Fruit fly (Drosophila melanogaster) whole organism, embryonic: ENCODE data around the gene CG31793.

Experiments
- B-H2 ChIP-seq: fragments of 200-800 bp; sonication (Bioruptor generic); optimal IDR thresholded peaks from 2 replicates; lab custom pipeline; 2018; ENCODE audit warnings: missing biosample characterization, mild to moderate bottlenecking, missing genetic modification characterization
- Blimp-1 ChIP-seq: fragments of 200-800 bp; sonication (Bioruptor generic); optimal IDR thresholded peaks from 3 replicates; lab custom pipeline; 2018; ENCODE audit warnings: missing biosample characterization, missing genetic modification characterization, mild to moderate bottlenecking, moderate library complexity, missing genetic modification reagents
- Bteb2 ChIP-seq: fragments of 200-800 bp; sonication (Bioruptor generic); optimal IDR thresholded peaks from 2 replicates; lab custom pipeline; 2016; ENCODE audit warnings: missing biosample characterization, missing genetic modification characterization
- CG10565 ChIP-seq: fragments of 200-800 bp; sonication (Bioruptor generic); optimal IDR thresholded peaks from 3 replicates; lab custom pipeline; 2016; ENCODE audit warnings: missing biosample characterization, mild to moderate bottlenecking, missing genetic modification characterization
- CG10959 ChIP-seq: fragments of 200-800 bp; sonication (Bioruptor generic); IDR thresholded peaks from 2 replicates; pipeline ENCODE4 v1.3.6; 2022; ENCODE audit warnings: missing biosample characterization, missing genetic modification characterization
- CG11560 ChIP-seq: fragments of 200-800 bp; sonication (Bioruptor generic); IDR thresholded peaks from 3 replicates; pipeline ENCODE4 v1.3.6; 2022; ENCODE audit warnings: missing biosample characterization, missing genetic modification characterization
- CG12659 ChIP-seq: fragments of 200-800 bp; sonication (Bioruptor generic); optimal IDR thresholded peaks from 3 replicates; lab custom pipeline; 2017; ENCODE audit warnings: mild to moderate bottlenecking, missing biosample characterization, missing genetic modification reagents, missing genetic modification characterization
- CG14050 ChIP-seq: fragments of 200-800 bp; sonication (Bioruptor generic); IDR thresholded peaks from 3 replicates; pipeline ENCODE4 v1.3.6; 2022; ENCODE audit warnings: missing biosample characterization, missing genetic modification characterization
- CG14710 ChIP-seq: fragments of 200-800 bp; sonication (Bioruptor generic); optimal IDR thresholded peaks from 3 replicates; lab custom pipeline; 2019; ENCODE audit warnings: missing biosample characterization, mild to moderate bottlenecking, missing genetic modification characterization, moderate library complexity
- CG17385 ChIP-seq: fragments of 200-800 bp; sonication (Bioruptor generic); optimal IDR thresholded peaks from 3 replicates; lab custom pipeline; 2018; ENCODE audit warnings: missing biosample characterization, mild to moderate bottlenecking, missing genetic modification characterization
- CG2120 ChIP-seq: fragments of 200-800 bp; sonication (Bioruptor generic); optimal IDR thresholded peaks from 3 replicates; lab custom pipeline; 2016; ENCODE audit warnings: missing biosample characterization, missing genetic modification characterization
- CG30403 ChIP-seq: fragments of 200-800 bp; sonication (Bioruptor generic); optimal IDR thresholded peaks from 3 replicates; lab custom pipeline; 2016; ENCODE audit warnings: missing biosample characterization, missing genetic modification characterization
- CG3407 ChIP-seq: fragments of 200-800 bp; sonication (Bioruptor generic); optimal IDR thresholded peaks from 2 replicates; lab custom pipeline; 2018; ENCODE audit warnings: missing biosample characterization, mild to moderate bottlenecking, missing genetic modification characterization
- CG4854 ChIP-seq: fragments of 200-800 bp; sonication (Bioruptor generic); optimal IDR thresholded peaks from 2 replicates; lab custom pipeline; 2016; ENCODE audit warnings: missing biosample characterization, missing genetic modification characterization, inconsistent platforms
- CG5245 ChIP-seq: fragments of 200-800 bp; sonication (Bioruptor generic); optimal IDR thresholded peaks from 3 replicates; lab custom pipeline; 2016; ENCODE audit warnings: missing biosample characterization, missing genetic modification characterization
- CG8359 ChIP-seq: fragments of 200-800 bp; sonication (Bioruptor generic); optimal IDR thresholded peaks from 2 replicates; lab custom pipeline; 2017; ENCODE audit warnings: missing biosample characterization, mild to moderate bottlenecking, missing genetic modification characterization, borderline replicate concordance
- CG8388 ChIP-seq: fragments of 200-800 bp; sonication (Bioruptor generic); optimal IDR thresholded peaks from 2 replicates; lab custom pipeline; 2019; ENCODE audit warnings: missing biosample characterization, mild to moderate bottlenecking, missing genetic modification characterization, moderate library complexity
- CG9437 ChIP-seq: fragments of 200-800 bp; sonication (Bioruptor generic); optimal IDR thresholded peaks from 2 replicates; lab custom pipeline; 2018; ENCODE audit warnings: missing biosample characterization, mild to moderate bottlenecking, missing genetic modification characterization
- CG9932 ChIP-seq: fragments of 200-800 bp; sonication (Bioruptor generic); IDR thresholded peaks from 2 replicates; pipeline ENCODE4 v1.3.6; 2022; ENCODE audit warnings: missing biosample characterization, missing genetic modification characterization
- Drgx ChIP-seq: fragments of 200-800 bp; sonication (Bioruptor generic); IDR thresholded peaks from 2 replicates; pipeline ENCODE4 v1.3.6; 2022; ENCODE audit warnings: missing biosample characterization, missing genetic modification characterization
- H2.0 ChIP-seq: fragments of 200-800 bp; sonication (Bioruptor generic); IDR thresholded peaks from 2 replicates; pipeline ENCODE4 v1.3.6; 2022; ENCODE audit warnings: missing biosample characterization, missing genetic modification characterization
- Med ChIP-seq: fragments of 200-800 bp; sonication (Bioruptor generic); peaks from one replicate; lab custom pipeline; 2016; ENCODE audit warnings: missing biosample characterization, missing genetic modification characterization, mild to moderate bottlenecking, inconsistent platforms, moderate library complexity
- NC2α ChIP-seq: fragments of 200-800 bp; sonication (Bioruptor generic); optimal IDR thresholded peaks from 2 replicates; lab custom pipeline; 2016; ENCODE audit warnings: missing biosample characterization, missing genetic modification characterization
- abd-A ChIP-seq: fragments of 200-800 bp; sonication (Bioruptor generic); optimal IDR thresholded peaks from 3 replicates; lab custom pipeline; 2019; ENCODE audit warnings: missing biosample characterization, mild to moderate bottlenecking, missing genetic modification characterization, moderate library complexity
- ac ChIP-seq: fragments of 200-800 bp; sonication (Bioruptor generic); optimal IDR thresholded peaks from 3 replicates; lab custom pipeline; 2017; ENCODE audit warnings: missing biosample characterization, mild to moderate bottlenecking, missing genetic modification characterization
- aop ChIP-seq: fragments of 200-800 bp; sonication (Bioruptor generic); IDR thresholded peaks from 2 replicates; pipeline ENCODE4 v1.3.6; 2022; ENCODE audit warnings: missing biosample characterization, missing genetic modification characterization
- ash1 ChIP-seq: fragments of 200-800 bp; sonication (Bioruptor generic); optimal IDR thresholded peaks from 2 replicates; lab custom pipeline; 2018; ENCODE audit warnings: missing biosample characterization, mild to moderate bottlenecking, missing genetic modification characterization
- bbx ChIP-seq: fragments of 200-800 bp; sonication (Bioruptor generic); IDR thresholded peaks from 2 replicates; pipeline ENCODE4 v1.3.6; 2022; ENCODE audit warnings: missing biosample characterization, missing genetic modification characterization; ENCODE audit not compliant: partially characterized antibody
- bcd ChIP-seq: fragments of 200-800 bp; sonication (Bioruptor generic); optimal IDR thresholded peaks from 2 replicates; lab custom pipeline; 2017; ENCODE audit warnings: missing biosample characterization, mild to moderate bottlenecking, missing genetic modification characterization
- cas ChIP-seq: fragments of 200-800 bp; sonication (Bioruptor generic); IDR thresholded peaks from 2 replicates; pipeline ENCODE4 v1.3.6; 2022; ENCODE audit warnings: missing biosample characterization, missing genetic modification characterization
- dpn ChIP-seq, 2 experiments: fragments of 200-800 bp; sonication (Bioruptor generic); optimal IDR thresholded peaks; 3 replicates each; lab custom pipeline; 2016; ENCODE audit warnings: missing biosample characterization in 2 of 2, missing genetic modification characterization in 2 of 2
- ems ChIP-seq: fragments of 200-800 bp; sonication (Bioruptor generic); optimal IDR thresholded peaks from 3 replicates; lab custom pipeline; 2016; ENCODE audit warnings: missing biosample characterization, missing genetic modification characterization
- gsb ChIP-seq: fragments of 200-800 bp; sonication (Bioruptor generic); IDR thresholded peaks from 2 replicates; pipeline ENCODE4 v1.3.6; 2022; ENCODE audit warnings: missing biosample characterization, missing genetic modification characterization
- gt ChIP-seq: fragments of 200-800 bp; sonication (Bioruptor generic); IDR thresholded peaks from 2 replicates; pipeline ENCODE4 v1.3.6; 2022; ENCODE audit warnings: missing biosample characterization, missing genetic modification characterization
- ham ChIP-seq: fragments of 200-800 bp; sonication (Bioruptor generic); IDR thresholded peaks from 2 replicates; pipeline ENCODE4 v1.3.6; 2022; ENCODE audit warnings: missing biosample characterization, missing genetic modification characterization
- otp ChIP-seq: fragments of 200-800 bp; sonication (Bioruptor generic); IDR thresholded peaks from 3 replicates; pipeline ENCODE4, ENCODE4 v1.3.6; 2022; ENCODE audit warnings: missing biosample characterization, missing genetic modification characterization
- p53 ChIP-seq: fragments of 200-800 bp; sonication (Bioruptor generic); optimal IDR thresholded peaks from 2 replicates; lab custom pipeline; 2016; ENCODE audit warnings: missing biosample characterization, missing genetic modification characterization
- run ChIP-seq: fragments of 200-800 bp; sonication (Bioruptor generic); optimal IDR thresholded peaks from 3 replicates; lab custom pipeline; 2018; ENCODE audit warnings: missing biosample characterization, mild to moderate bottlenecking, missing genetic modification characterization
- sna ChIP-seq: fragments of 200-800 bp; sonication (Bioruptor generic); IDR thresholded peaks from 2 replicates; pipeline ENCODE4 v1.3.6; 2022; ENCODE audit warnings: missing biosample characterization, missing genetic modification characterization; ENCODE audit not compliant: partially characterized antibody
- so ChIP-seq: fragments of 200-800 bp; sonication (Bioruptor generic); IDR thresholded peaks from 3 replicates; pipeline ENCODE4 v1.3.6; 2022; ENCODE audit warnings: missing biosample characterization, missing genetic modification characterization
- stwl ChIP-seq: fragments of 200-800 bp; sonication (Bioruptor generic); optimal IDR thresholded peaks from 3 replicates; lab custom pipeline; 2018; ENCODE audit warnings: missing biosample characterization, mild to moderate bottlenecking, missing genetic modification characterization, moderate library complexity
- tap ChIP-seq: fragments of 200-800 bp; optimal IDR thresholded peaks from 3 replicates; lab custom pipeline; 2019; ENCODE audit warnings: missing biosample characterization, mild to moderate bottlenecking, missing genetic modification characterization, moderate library complexity
- unc-4 ChIP-seq: fragments of 200-800 bp; sonication (Bioruptor generic); IDR thresholded peaks from 2 replicates; pipeline ENCODE4 v1.3.6; 2022; ENCODE audit warnings: missing biosample characterization, missing genetic modification characterization; ENCODE audit not compliant: partially characterized antibody
- wdn ChIP-seq: fragments of 200-800 bp; sonication (Bioruptor generic); IDR thresholded peaks from 2 replicates; pipeline ENCODE4 v1.3.6; 2022; ENCODE audit warnings: missing biosample characterization, missing genetic modification characterization
- yki ChIP-seq: fragments of >200 bp; optimal IDR thresholded peaks from 3 replicates; lab custom pipeline; 2018
- zen2 ChIP-seq: fragments of 200-800 bp; sonication (Bioruptor generic); IDR thresholded peaks from 3 replicates; pipeline ENCODE4 v1.3.6; 2022; ENCODE audit warnings: missing biosample characterization, missing genetic modification characterization; ENCODE audit not compliant: partially characterized antibody
- zf30C ChIP-seq: fragments of 200-800 bp; sonication (Bioruptor generic); optimal IDR thresholded peaks from 3 replicates; lab custom pipeline; 2018; ENCODE audit warnings: missing biosample characterization, mild to moderate bottlenecking, missing genetic modification characterization

The CG31793 gene

dm6 chr2L:19010037-19010436 is 6.9 kb downstream of the CG31793 start (continued):
- TF ChIP-seq Bteb2 (no peak), abd-A (tag; lab: Kevin White, UChicago) (peak; percentile 26), CG3407 (GFP tag; lab: Kevin White, UChicago) (no peak), tap (tag; lab: Kevin White, UChicago) (no peak), CG10959 (GFP tag; lab: Robert Waterston, UW) (no peak), so (no peak), zf30C (GFP tag; lab: Kevin White, UChicago) (no peak), CG14710 (no peak), NC2α (GFP tag; lab: Kevin White, UChicago) (no peak), gt (no peak)

dm6 chr2L:19010566-19010965 is 7.4 kb downstream of the CG31793 start, which contains the start of gene robl37BC:
robl37BC (plus strand) TSS chr2L:19010866.
- TF ChIP-seq CG10565 (no peak), yki (lab: Kevin White, UChicago) (no peak), cas (GFP tag; lab: Robert Waterston, UW) (no peak), wdn (GFP tag; lab: Robert Waterston, UW) (no peak), CG17385 (GFP tag; lab: Kevin White, UChicago) (no peak), otp (GFP tag; lab: Robert Waterston, UW) (no peak), dpn (GFP tag; optimal IDR thresholded peaks at IDR 0.05; lab: Kevin White, UChicago) (no peak), CG9932 (GFP tag; lab: Robert Waterston, UW) (no peak)

- TF ChIP-seq unc-4 (GFP tag; lab: Robert Waterston, UW) (no peak), CG9437 (peak; percentile 65), zen2 (GFP tag; lab: Robert Waterston, UW) (0 out of 3 replicates have a peak, but pooled peaks have one; percentile 23), CG12659 (GFP tag; lab: Kevin White, UChicago) (peak; percentile 83), stwl (no peak), p53 (GFP tag; lab: Kevin White, UChicago) (peak; percentile 12), CG11560 (tag; lab: Robert Waterston, UW) (peak; percentile 59; the same call in 2 of the 3 replicates), bcd (GFP tag; lab: Kevin White, UChicago) (peak; percentile 84), CG14050 (GFP tag; lab: Robert Waterston, UW) (peak; percentile 76), CG8388 (GFP tag; lab: Kevin White, UChicago) (peak; percentile 59), sna (no peak), CG2120 (GFP tag; lab: Kevin White, UChicago) (peak; percentile 94), gt (0 out of 2 replicates have a peak, but pooled peaks have one; percentile 36), CG4854 (GFP tag; lab: Kevin White, UChicago) (peak; percentile 58), gsb (peak; percentile 67), Med (GFP tag; lab: Kevin White, UChicago) (peak; percentile 98), H2.0 (peak; percentile 81), bbx (GFP tag; lab: Robert Waterston, UW) (no peak), aop (GFP tag; lab: Robert Waterston, UW) (no peak), CG8359 (GFP tag; lab: Kevin White, UChicago) (no peak), Drgx (GFP tag; lab: Robert Waterston, UW) (peak; percentile 68), Blimp-1 (GFP tag; lab: Kevin White, UChicago) (peak; percentile 67), ash1 (peak; percentile 13), CG30403 (GFP tag; lab: Kevin White, UChicago) (peak; percentile 81), ac (GFP tag; lab: Kevin White, UChicago) (no peak), CG5245 (peak; percentile 63), run (tag; lab: Kevin White, UChicago) (peak; percentile 33), B-H2 (GFP tag; lab: Kevin White, UChicago) (no peak), ems (GFP tag; lab: Kevin White, UChicago) (peak; percentile 77), ham (GFP tag; lab: Robert Waterston, UW) (peak; percentile 54; the same call in 1 of the 2 replicates)
Measured at dm6 chr2L:19011895-19012645, 8.9 kb downstream of the CG31793 start.
